Worm (Caenorhabditis elegans): ENCODE measurements around the gene R151.1.

Gene R151.1

DNA sequence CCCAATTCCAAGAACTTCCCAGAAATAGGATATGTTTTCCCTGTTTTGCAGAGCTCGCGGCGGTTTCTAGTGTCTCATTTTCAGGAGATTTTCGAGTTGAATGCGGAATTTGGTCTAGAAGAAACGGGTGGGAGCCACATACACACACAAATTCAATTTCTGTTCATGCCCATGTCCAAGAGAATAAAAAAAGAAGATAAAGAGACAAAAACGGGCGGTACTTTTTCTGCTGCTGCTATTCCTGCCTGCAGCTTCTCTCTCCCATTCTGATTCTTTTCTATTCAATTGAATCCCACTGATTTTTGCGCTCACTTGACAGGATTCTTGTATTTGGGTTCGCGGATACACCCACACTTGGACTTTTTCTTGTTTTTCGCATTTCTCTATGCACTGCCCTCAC lies 46.3 kb downstream of the R151.1 start:
- TF ChIP-seq unc-42 (tag; optimal IDR thresholded peaks at IDR 0.05) (peak; percentile 53), odd-2 (tag; optimal IDR thresholded peaks at IDR 0.05) (no peak), pha-4 (tag; optimal IDR thresholded peaks at IDR 0.05) (no peak)

DNA sequence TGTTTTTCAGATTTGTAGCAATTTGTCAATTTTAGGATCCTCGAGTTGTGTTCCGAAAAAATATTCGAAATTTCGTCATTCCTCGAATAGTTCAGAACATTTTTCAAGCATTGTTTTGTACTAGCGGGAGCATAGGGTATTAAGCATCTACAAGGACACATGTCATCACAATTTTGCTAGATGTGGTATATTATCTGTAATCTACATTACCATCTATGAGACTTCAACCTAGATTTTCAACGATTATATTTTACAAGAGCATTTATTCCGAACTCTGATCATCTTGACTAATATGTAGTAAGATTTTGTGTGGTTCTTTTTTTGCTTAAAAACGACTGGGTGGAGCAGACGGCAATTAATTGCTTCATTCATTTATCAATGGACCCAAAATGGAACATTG lies 46.7 kb downstream of the R151.1 start:
- no peak for TF ChIP-seq fkh-6 (tag; optimal IDR thresholded peaks at IDR 0.05)
- TF ChIP-seq ceh-19 (GFP tag; optimal IDR thresholded peaks at IDR 0.05): no peak
- no peak for TF ChIP-seq ceh-9 (tag; optimal IDR thresholded peaks at IDR 0.05)
- TF ChIP-seq hlh-8 (tag; optimal IDR thresholded peaks at IDR 0.05): no peak
- TF ChIP-seq ceh-6 (GFP tag; optimal IDR thresholded peaks at IDR 0.05): no peak
- TF ChIP-seq ceh-24 (tag; optimal IDR thresholded peaks at IDR 0.05): no peak
- no peak for TF ChIP-seq ceh-22 (tag; optimal IDR thresholded peaks at IDR 0.05)
- no peak for TF ChIP-seq ztf-16 (tag; optimal IDR thresholded peaks at IDR 0.05)
- no peak for TF ChIP-seq sdc-2 (tag; optimal IDR thresholded peaks at IDR 0.05)
- no peak for TF ChIP-seq hlh-30 (tag; optimal IDR thresholded peaks at IDR 0.05; ENCODE audit: insufficient read depth)
- no peak for TF ChIP-seq lin-11 (tag; optimal IDR thresholded peaks at IDR 0.05)
- TF ChIP-seq syd-9 (tag; optimal IDR thresholded peaks at IDR 0.05): no peak
- TF ChIP-seq nhr-232 (tag; optimal IDR thresholded peaks at IDR 0.05): no peak
- TF ChIP-seq mec-3 (tag; optimal IDR thresholded peaks at IDR 0.05; ENCODE audit: borderline replicate concordance): no peak
- no peak for TF ChIP-seq T23F11.4 (GFP tag; optimal IDR thresholded peaks at IDR 0.05)

Measured in whole organism, late embryonic.